Worm (Caenorhabditis elegans) whole organism, late embryonic: ENCODE measurements around the gene srx-101.

Source experiments
- F13H6.1 ChIP-seq: sonication (generic microtip); optimal IDR thresholded peaks from 2 replicates; lab custom pipeline; 2016; ENCODE audit warnings: missing genetic modification characterization, missing compliant biosample characterization
- ahr-1 ChIP-seq: sonication (generic microtip); optimal IDR thresholded peaks from 2 replicates; lab custom pipeline; 2016; ENCODE audit warnings: missing genetic modification characterization, missing compliant biosample characterization
- ama-1 ChIP-seq: fragments of 150-350 bp; optimal IDR thresholded peaks from 2 replicates; lab custom pipeline; 2014
- ceh-30 ChIP-seq: fragments of 150-350 bp; optimal IDR thresholded peaks from 2 replicates; lab custom pipeline; 2014; ENCODE audit warnings: missing biosample characterization, missing genetic modification characterization
- ets-4 ChIP-seq: sonication (generic microtip); optimal IDR thresholded peaks from 2 replicates; lab custom pipeline; 2016; ENCODE audit warnings: missing genetic modification characterization, missing compliant biosample characterization
- fkh-10 ChIP-seq: fragments of 150-350 bp; optimal IDR thresholded peaks from 2 replicates; lab custom pipeline; 2014; ENCODE audit warnings: missing biosample characterization, missing genetic modification reagents, missing genetic modification characterization
- nhr-11 ChIP-seq: fragments of 150-350 bp; optimal IDR thresholded peaks from 2 replicates; lab custom pipeline; 2014; ENCODE audit warnings: missing biosample characterization, missing genetic modification characterization
- nhr-232 ChIP-seq: sonication (generic microtip); optimal IDR thresholded peaks from 2 replicates; lab custom pipeline; 2016; ENCODE audit warnings: missing genetic modification characterization, missing compliant biosample characterization
- pqm-1 ChIP-seq: sonication (generic microtip); optimal IDR thresholded peaks from 2 replicates; lab custom pipeline; 2016; ENCODE audit warnings: missing genetic modification characterization, missing compliant biosample characterization
- sdc-2 ChIP-seq: sonication (generic microtip); optimal IDR thresholded peaks from 2 replicates; lab custom pipeline; 2016; ENCODE audit warnings: missing genotype, missing genetic modification characterization, missing compliant biosample characterization
- sox-4 ChIP-seq: sonication (generic microtip); optimal IDR thresholded peaks from 2 replicates; lab custom pipeline; 2017; ENCODE audit warnings: mild to moderate bottlenecking, missing genetic modification characterization, inconsistent platforms, missing compliant biosample characterization
- ttx-3 ChIP-seq: sonication (generic microtip); optimal IDR thresholded peaks from 2 replicates; lab custom pipeline; 2016; ENCODE audit warnings: missing genetic modification reagents, missing genetic modification characterization, missing compliant biosample characterization

DNA sequence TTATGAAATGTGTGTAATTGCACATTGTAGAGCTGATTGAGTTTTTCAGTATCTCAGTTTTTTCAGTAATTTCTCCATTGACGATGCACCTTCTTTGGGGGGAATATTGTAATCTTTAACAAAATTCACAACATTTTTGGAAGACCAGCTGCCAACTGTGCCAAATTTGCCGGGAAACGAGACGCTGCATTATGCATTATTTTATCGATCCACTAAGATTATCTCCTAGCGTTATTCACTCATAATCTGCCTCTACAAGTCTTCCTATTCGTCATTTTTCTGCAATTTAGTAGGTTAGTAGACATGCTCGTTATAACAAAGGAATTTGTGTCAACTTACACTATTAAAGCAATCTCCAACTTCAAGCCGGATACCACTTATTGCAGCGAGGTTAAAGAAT, 41.2 kb upstream of the srx-101 start, which contains the start of the genes sdz-12 and bath-31:
- TF ChIP-seq nhr-11 (tag; lab: Kevin White, UChicago) (no peak), pqm-1 (no peak), ama-1 (lab: Kevin White, UChicago) (no peak), sox-4 (tag; lab: Kevin White, UChicago) (no peak), ets-4 (tag; lab: Kevin White, UChicago) (no peak), F13H6.1 (tag; lab: Kevin White, UChicago) (no peak), nhr-232 (tag; lab: Kevin White, UChicago) (no peak), ahr-1 (no peak), ceh-30 (tag; lab: Kevin White, UChicago) (no peak), fkh-10 (GFP tag; lab: Kevin White, UChicago) (no peak), ttx-3 (tag; lab: Kevin White, UChicago) (no peak), sdc-2 (no peak)
